Worm (Caenorhabditis elegans) whole organism, midembryonic: ENCODE results near the gene ceh-89.

Experiments
- T22C8.4 ChIP-seq: fragments of 200-800 bp; sonication (Bioruptor generic); IDR thresholded peaks from 2 replicates; pipeline ENCODE4 v1.3.6; 2022; ENCODE audit warnings: missing genetic modification characterization, missing compliant biosample characterization
- med-1 ChIP-seq: sonication (generic microtip); optimal IDR thresholded peaks from 2 replicates; lab custom pipeline; 2017; ENCODE audit warnings: missing genetic modification characterization, mild to moderate bottlenecking, missing compliant biosample characterization, antibody characterized with exemption, missing genetic modification reagents; ENCODE audit not compliant: insufficient read depth

DNA sequence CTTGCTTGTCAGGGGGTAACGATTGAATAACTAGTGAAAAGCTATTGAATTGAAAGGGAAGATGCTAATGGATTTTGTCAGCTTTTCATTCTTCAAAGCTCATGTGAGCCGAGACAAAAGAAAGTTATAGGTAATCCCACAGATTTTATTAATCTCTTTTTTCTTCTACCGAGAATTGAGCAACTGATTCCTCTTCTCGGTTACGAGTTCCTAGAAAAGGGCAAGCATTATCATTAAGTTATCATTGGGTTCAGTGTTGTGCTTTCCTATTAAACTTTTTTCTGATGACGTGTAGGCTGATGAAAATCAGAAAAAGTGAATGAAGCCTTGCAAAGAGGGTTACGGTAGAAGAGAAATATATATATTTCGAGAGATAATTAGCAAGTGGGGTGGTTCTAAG, 43.9 kb downstream of the ceh-89 start:
- TF ChIP-seq T22C8.4 (GFP tag; lab: Robert Waterston, UW), result no peak
- TF ChIP-seq med-1 (GFP tag; lab: Kevin White, UChicago), result no peak
